Worm (Caenorhabditis elegans): ENCODE results near the gene T19H12.3.
A peak's percentile ranks its signal among the peaks of the same experiment; 100 is the strongest.

DNA sequence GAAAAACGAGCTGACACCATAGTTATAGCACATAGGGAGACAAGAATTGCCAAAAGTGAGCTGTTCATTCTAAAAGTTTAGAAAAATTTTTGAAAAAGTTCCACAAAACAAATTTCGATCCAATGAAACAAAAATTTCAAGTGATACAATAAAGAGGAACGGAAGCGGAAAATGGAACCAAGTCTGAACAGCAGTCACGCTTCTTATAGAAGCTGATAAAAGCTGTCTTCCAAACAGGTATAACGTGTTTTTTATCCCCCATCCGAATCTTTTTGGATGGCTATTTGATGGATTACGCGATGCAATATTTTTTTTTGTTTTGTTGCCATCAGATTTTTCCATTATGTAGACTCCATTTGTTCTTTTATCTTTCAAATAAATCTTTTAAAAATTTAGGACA lies 26.8 kb downstream of the T19H12.3 start, which contains the start of gene H23N18.5:
- TF ChIP-seq ceh-82 (tag; optimal IDR thresholded peaks at IDR 0.05) (no peak), lin-13 (GFP tag; optimal IDR thresholded peaks at IDR 0.05) (no peak), peb-1 (tag; optimal IDR thresholded peaks at IDR 0.05) (no peak), nhr-11 (tag; optimal IDR thresholded peaks at IDR 0.05) (no peak), egl-27 (tag; optimal IDR thresholded peaks at IDR 0.05) (no peak), sma-9 (GFP tag; optimal IDR thresholded peaks at IDR 0.05) (no peak), sma-9 (tag; optimal IDR thresholded peaks at IDR 0.05) (no peak), dmd-4 (tag; optimal IDR thresholded peaks at IDR 0.05) (no peak), mbf-1 (tag; optimal IDR thresholded peaks at IDR 0.05) (no peak), ztf-4 (tag; optimal IDR thresholded peaks at IDR 0.05) (no peak), unc-55 (GFP tag; optimal IDR thresholded peaks at IDR 0.05) (no peak), fos-1 (tag; optimal IDR thresholded peaks at IDR 0.05) (no peak), alr-1 (tag; optimal IDR thresholded peaks at IDR 0.05) (no peak), nhr-25 (tag; optimal IDR thresholded peaks at IDR 0.05) (peak; percentile 54), lin-39 (tag; optimal IDR thresholded peaks at IDR 0.05) (no peak)

Data from whole organism, L2 larva.